Worm (Caenorhabditis elegans) whole organism, early embryonic: ENCODE data around the gene T06A1.1.
A peak's percentile ranks its signal among the peaks of the same experiment; 100 is the strongest.

Experiments used
- B0310.2 ChIP-seq: sonication (generic microtip); optimal IDR thresholded peaks from 2 replicates; lab custom pipeline; 2016; ENCODE audit warnings: mild to moderate bottlenecking, missing genetic modification characterization, missing compliant biosample characterization
- F13C5.2 ChIP-seq: sonication (generic microtip); optimal IDR thresholded peaks from 2 replicates; lab custom pipeline; 2017; ENCODE audit warnings: mild to moderate bottlenecking, missing genetic modification characterization, inconsistent platforms, missing compliant biosample characterization
- aly-1 ChIP-seq: sonication (generic microtip); optimal IDR thresholded peaks from 2 replicates; lab custom pipeline; 2016; ENCODE audit warnings: missing genetic modification characterization, missing compliant biosample characterization
- ama-1 ChIP-seq: fragments of 150-350 bp; optimal IDR thresholded peaks from 2 replicates; lab custom pipeline; 2014
- ceh-13 ChIP-seq: fragments of 200-800 bp; sonication (Bioruptor generic); optimal IDR thresholded peaks from 2 replicates; lab custom pipeline; 2018; ENCODE audit warnings: mild to moderate bottlenecking, missing genetic modification characterization, missing compliant biosample characterization
- ceh-36 ChIP-seq: sonication (generic microtip); optimal IDR thresholded peaks from 2 replicates; lab custom pipeline; 2016; ENCODE audit warnings: missing genetic modification characterization, inconsistent platforms, missing compliant biosample characterization
- ets-7 ChIP-seq: sonication (generic microtip); optimal IDR thresholded peaks from 2 replicates; lab custom pipeline; 2016; ENCODE audit warnings: missing genotype, missing genetic modification characterization, missing compliant biosample characterization
- flt-1 ChIP-seq: fragments of 200-800 bp; sonication (Bioruptor generic); IDR thresholded peaks from 2 replicates; pipeline ENCODE4 v1.3.6; 2022; ENCODE audit warnings: missing genetic modification characterization, missing compliant biosample characterization
- hmbx-1 ChIP-seq: sonication (generic microtip); optimal IDR thresholded peaks from 2 replicates; lab custom pipeline; 2016; ENCODE audit warnings: mild to moderate bottlenecking, missing genetic modification characterization, missing compliant biosample characterization
- hmg-4 ChIP-seq: fragments of 200-800 bp; sonication (Bioruptor generic); optimal IDR thresholded peaks from 2 replicates; lab custom pipeline; 2018; ENCODE audit warnings: mild to moderate bottlenecking, missing genetic modification characterization, missing compliant biosample characterization
- hnd-1 ChIP-seq: sonication (generic microtip); optimal IDR thresholded peaks from 2 replicates; lab custom pipeline; 2016; ENCODE audit warnings: missing genetic modification characterization, missing compliant biosample characterization
- pes-1 ChIP-seq: fragments of 200-800 bp; sonication (Bioruptor generic); IDR thresholded peaks from 2 replicates; pipeline ENCODE4 v1.3.6; 2022; ENCODE audit warnings: missing genetic modification reagents, missing genetic modification characterization, missing compliant biosample characterization
- scrt-1 ChIP-seq: fragments of 200-800 bp; sonication (Bioruptor generic); IDR thresholded peaks from 2 replicates; pipeline ENCODE4 v1.3.6; 2022; ENCODE audit warnings: missing genetic modification characterization, missing compliant biosample characterization
- sea-1 ChIP-seq: fragments of 200-800 bp; sonication (Bioruptor generic); conservative IDR thresholded peaks from 2 replicates; pipeline ENCODE4 v1.3.6; 2022; ENCODE audit warnings: missing genetic modification characterization, missing compliant biosample characterization
- tbx-11 ChIP-seq: fragments of 200-800 bp; sonication (Bioruptor generic); IDR thresholded peaks from 2 replicates; pipeline ENCODE4 v1.3.6; 2022; ENCODE audit warnings: missing genetic modification characterization, missing compliant biosample characterization
- tbx-37 ChIP-seq: fragments of 200-800 bp; sonication (Bioruptor generic); conservative IDR thresholded peaks from 2 replicates; pipeline ENCODE4 v1.3.6; 2022; ENCODE audit warnings: missing genetic modification reagents, missing genetic modification characterization, missing compliant biosample characterization
- tra-4 ChIP-seq: sonication (generic microtip); optimal IDR thresholded peaks from 2 replicates; lab custom pipeline; 2017; ENCODE audit warnings: missing genetic modification characterization, missing compliant biosample characterization

The T06A1.1 gene

ce11 chrV:1895483-1895882 lies 29.9 kb downstream of the T06A1.1 start, which contains the start of gene nphp-2:
nphp-2 (plus strand) TSS chrV:1895783.
- TF ChIP-seq sea-1: no peak
- no peak for TF ChIP-seq F13C5.2 (tag; lab: Kevin White, UChicago)
- TF ChIP-seq flt-1 (GFP tag; lab: Robert Waterston, UW): no peak
- TF ChIP-seq hmg-4: no peak
- TF ChIP-seq ceh-13 (GFP tag; lab: Kevin White, UChicago): no peak
- no peak for TF ChIP-seq pes-1 (GFP tag; lab: Robert Waterston, UW)
- TF ChIP-seq ceh-36 (tag; lab: Kevin White, UChicago): no peak
- TF ChIP-seq ets-7 (tag; lab: Kevin White, UChicago): no peak
- no peak for TF ChIP-seq aly-1
- TF ChIP-seq tra-4 (tag; lab: Kevin White, UChicago): no peak
- no peak for TF ChIP-seq hmbx-1 (tag; lab: Kevin White, UChicago)
- no peak for TF ChIP-seq hnd-1 (tag; lab: Kevin White, UChicago)
- no peak for TF ChIP-seq scrt-1 (GFP tag; lab: Robert Waterston, UW)

ce11 chrV:1892567-1893277 lies 32.7 kb downstream of the T06A1.1 start, which contains the start of gene zig-11:
zig-11 (minus strand) TSS chrV:1892939.
- TF ChIP-seq flt-1 (GFP tag; lab: Robert Waterston, UW): no peak
- no peak for TF ChIP-seq hmg-4
- TF ChIP-seq ama-1 (lab: Kevin White, UChicago): no peak
- TF ChIP-seq F13C5.2 (tag; lab: Kevin White, UChicago): no peak
- TF ChIP-seq ceh-13 (GFP tag; lab: Kevin White, UChicago): no peak
- no peak for TF ChIP-seq ceh-36 (tag; lab: Kevin White, UChicago)
- TF ChIP-seq tbx-11: no peak

- TF ChIP-seq F13C5.2 (tag; lab: Kevin White, UChicago) (no peak), B0310.2 (no peak), hmbx-1 (tag; lab: Kevin White, UChicago) (no peak), pes-1 (GFP tag; lab: Robert Waterston, UW) (no peak)
These were observed 35.4 kb downstream of the T06A1.1 start for ce11 chrV:1889996-1890395.

- TF ChIP-seq F13C5.2 (tag; lab: Kevin White, UChicago) (no peak), scrt-1 (GFP tag; lab: Robert Waterston, UW) (no peak), sea-1 (no peak), tbx-37 (GFP tag; lab: Robert Waterston, UW) (no peak), hmbx-1 (tag; lab: Kevin White, UChicago) (no peak), ceh-13 (GFP tag; lab: Kevin White, UChicago) (no peak), tbx-11 (no peak)
These were observed 37.1 kb downstream of the T06A1.1 start for ce11 chrV:1888299-1888698.

ce11 chrV:1886997-1887396 lies 38.4 kb downstream of the T06A1.1 start:
- TF ChIP-seq flt-1 (GFP tag; lab: Robert Waterston, UW): no peak
- no peak for TF ChIP-seq ceh-36 (tag; lab: Kevin White, UChicago)

- no peak for TF ChIP-seq pes-1 (GFP tag; lab: Robert Waterston, UW)
- no peak for TF ChIP-seq tbx-37 (GFP tag; lab: Robert Waterston, UW)
- TF ChIP-seq hmbx-1 (tag; lab: Kevin White, UChicago): no peak
- TF ChIP-seq tra-4 (tag; lab: Kevin White, UChicago): no peak
- TF ChIP-seq aly-1: no peak
These were observed 42.3 kb downstream of the T06A1.1 start for ce11 chrV:1883131-1883530.

ce11 chrV:1878030-1878429 lies 47.4 kb downstream of the T06A1.1 start:
- TF ChIP-seq flt-1 (GFP tag; lab: Robert Waterston, UW): no peak
- TF ChIP-seq ama-1 (lab: Kevin White, UChicago): no peak
- TF ChIP-seq hnd-1 (tag; lab: Kevin White, UChicago): no peak
- no peak for TF ChIP-seq ceh-36 (tag; lab: Kevin White, UChicago)
- no peak for TF ChIP-seq ets-7 (tag; lab: Kevin White, UChicago)

ce11 chrV:1875497-1875988 lies 49.8 kb downstream of the T06A1.1 start:
- TF ChIP-seq hmg-4 (no peak), tra-4 (tag; lab: Kevin White, UChicago) (peak; percentile 15), hnd-1 (tag; lab: Kevin White, UChicago) (no peak), sea-1 (peak; percentile 25; the same call in 1 of the 2 replicates), tbx-37 (GFP tag; lab: Robert Waterston, UW) (no peak), flt-1 (GFP tag; lab: Robert Waterston, UW) (no peak), B0310.2 (peak; percentile 72), scrt-1 (GFP tag; lab: Robert Waterston, UW) (no peak), aly-1 (no peak), ets-7 (tag; lab: Kevin White, UChicago) (no peak), ceh-13 (GFP tag; lab: Kevin White, UChicago) (peak; percentile 17), pes-1 (GFP tag; lab: Robert Waterston, UW) (peak; percentile 58; the same call in 1 of the 2 replicates), hmbx-1 (tag; lab: Kevin White, UChicago) (peak; percentile 38), ceh-36 (tag; lab: Kevin White, UChicago) (peak; percentile 34), ama-1 (lab: Kevin White, UChicago) (peak; percentile 61), tbx-11 (no peak), F13C5.2 (tag; lab: Kevin White, UChicago) (no peak)
